Worm (Caenorhabditis elegans): Measurements from ENCODE around the gene F46C3.6.

F46C3.6 gene

ce11 chrX:11450261-11450660, 30.4 kb upstream of the F46C3.6 start:
- TF ChIP-seq nhr-12 (tag; optimal IDR thresholded peaks at IDR 0.05) (no peak), Y55F3AM.14 (GFP tag; optimal IDR thresholded peaks at IDR 0.05) (no peak), nhr-25 (tag; optimal IDR thresholded peaks at IDR 0.05) (no peak), elt-1 (tag; optimal IDR thresholded peaks at IDR 0.05) (no peak), elt-3 (tag; optimal IDR thresholded peaks at IDR 0.05) (no peak), zag-1 (tag; optimal IDR thresholded peaks at IDR 0.05) (no peak), lin-13 (GFP tag; optimal IDR thresholded peaks at IDR 0.05) (no peak), sma-3 (GFP tag; optimal IDR thresholded peaks at IDR 0.05) (peak; percentile 37), nhr-21 (tag; optimal IDR thresholded peaks at IDR 0.05) (no peak), fos-1 (tag; optimal IDR thresholded peaks at IDR 0.05) (peak; percentile 26), sma-9 (GFP tag; optimal IDR thresholded peaks at IDR 0.05) (peak; percentile 58), sma-9 (tag; optimal IDR thresholded peaks at IDR 0.05) (no peak), ztf-1 (GFP tag; conservative IDR thresholded peaks at IDR 0.05) (no peak), nhr-23 (tag; optimal IDR thresholded peaks at IDR 0.05) (no peak), mdl-1 (tag; optimal IDR thresholded peaks at IDR 0.05) (no peak), nhr-6 (tag; optimal IDR thresholded peaks at IDR 0.05) (no peak), lsy-2 (tag; optimal IDR thresholded peaks at IDR 0.05) (no peak), nhr-11 (tag; optimal IDR thresholded peaks at IDR 0.05) (no peak), nhr-10 (tag; optimal IDR thresholded peaks at IDR 0.05) (no peak), unc-55 (GFP tag; optimal IDR thresholded peaks at IDR 0.05) (no peak), nhr-77 (tag; optimal IDR thresholded peaks at IDR 0.05) (no peak), lin-39 (tag; optimal IDR thresholded peaks at IDR 0.05) (no peak), unc-62 (GFP tag; optimal IDR thresholded peaks at IDR 0.05) (no peak), lin-11 (tag; optimal IDR thresholded peaks at IDR 0.05) (no peak), ceh-82 (tag; optimal IDR thresholded peaks at IDR 0.05) (no peak)

ce11 chrX:11447695-11448094, 27.8 kb upstream of the F46C3.6 start:
- TF ChIP-seq C34F6.9 (tag; optimal IDR thresholded peaks at IDR 0.05) (no peak), lin-13 (GFP tag; optimal IDR thresholded peaks at IDR 0.05) (no peak), lin-11 (tag; optimal IDR thresholded peaks at IDR 0.05) (no peak), skn-1 (tag; optimal IDR thresholded peaks at IDR 0.05) (no peak), nhr-23 (tag; optimal IDR thresholded peaks at IDR 0.05) (no peak), elt-3 (tag; optimal IDR thresholded peaks at IDR 0.05) (no peak), blmp-1 (tag; optimal IDR thresholded peaks at IDR 0.05; ENCODE audit: insufficient read depth) (no peak), snpc-4 (tag; optimal IDR thresholded peaks at IDR 0.05) (no peak), fos-1 (tag; optimal IDR thresholded peaks at IDR 0.05) (peak; percentile 72), nhr-6 (tag; optimal IDR thresholded peaks at IDR 0.05) (no peak), nhr-10 (tag; optimal IDR thresholded peaks at IDR 0.05) (no peak), lin-39 (tag; optimal IDR thresholded peaks at IDR 0.05) (no peak), Y55F3AM.14 (GFP tag; optimal IDR thresholded peaks at IDR 0.05) (no peak), dmd-4 (tag; optimal IDR thresholded peaks at IDR 0.05) (no peak), ceh-82 (tag; optimal IDR thresholded peaks at IDR 0.05) (no peak), zag-1 (tag; optimal IDR thresholded peaks at IDR 0.05) (no peak), ama-1 (optimal IDR thresholded peaks at IDR 0.05) (no peak), mdl-1 (tag; optimal IDR thresholded peaks at IDR 0.05) (no peak), mab-5 (tag; optimal IDR thresholded peaks at IDR 0.05) (no peak), alr-1 (tag; optimal IDR thresholded peaks at IDR 0.05) (no peak), nhr-11 (tag; optimal IDR thresholded peaks at IDR 0.05) (no peak), F13H6.1 (tag; optimal IDR thresholded peaks at IDR 0.05) (peak; percentile 44), nhr-25 (tag; optimal IDR thresholded peaks at IDR 0.05) (no peak), nhr-12 (tag; optimal IDR thresholded peaks at IDR 0.05) (no peak), sma-9 (GFP tag; optimal IDR thresholded peaks at IDR 0.05) (peak; percentile 64), sma-9 (tag; optimal IDR thresholded peaks at IDR 0.05) (no peak), crh-2 (tag; optimal IDR thresholded peaks at IDR 0.05) (peak; percentile 41), sma-3 (GFP tag; optimal IDR thresholded peaks at IDR 0.05) (no peak), gmeb-1 (tag; optimal IDR thresholded peaks at IDR 0.05) (peak; percentile 12), ceh-16 (tag; optimal IDR thresholded peaks at IDR 0.05) (no peak), egl-27 (tag; optimal IDR thresholded peaks at IDR 0.05) (no peak), peb-1 (tag; optimal IDR thresholded peaks at IDR 0.05) (no peak), nhr-77 (tag; optimal IDR thresholded peaks at IDR 0.05) (no peak), ZK546.5 (tag; optimal IDR thresholded peaks at IDR 0.05) (no peak), nhr-129 (tag; optimal IDR thresholded peaks at IDR 0.05) (peak; percentile 32), ztf-4 (tag; optimal IDR thresholded peaks at IDR 0.05) (no peak), unc-55 (GFP tag; optimal IDR thresholded peaks at IDR 0.05) (no peak), lsy-2 (tag; optimal IDR thresholded peaks at IDR 0.05) (no peak), ztf-1 (GFP tag; conservative IDR thresholded peaks at IDR 0.05) (no peak)
